Worm (Caenorhabditis elegans) whole organism, L4 larva: Measurements from ENCODE around the gene Y42G9A.3.

Source experiments
- Y48G9A.11 ChIP-seq: fragments of 200-800 bp; sonication (Bioruptor generic); IDR thresholded peaks from 2 replicates; pipeline ENCODE4 v1.3.6; 2022; ENCODE audit warnings: missing genetic modification reagents, missing genetic modification characterization, missing compliant biosample characterization
- Y75B8A.6 ChIP-seq: fragments of 200-800 bp; sonication (Bioruptor generic); IDR thresholded peaks from 2 replicates; pipeline ENCODE4 v1.3.6; 2022; ENCODE audit warnings: missing genetic modification reagents, missing genetic modification characterization, missing compliant biosample characterization
- aha-1 ChIP-seq: fragments of 150-350 bp; peaks from one replicate; lab custom pipeline; 2014; ENCODE audit warnings: missing biosample characterization, missing genetic modification characterization
- ama-1 ChIP-seq: fragments of 150-350 bp; optimal IDR thresholded peaks from 2 replicates; lab custom pipeline; 2014; ENCODE audit warnings: inconsistent platforms, mixed read lengths
- arid-1 ChIP-seq: fragments of 200-800 bp; sonication (Bioruptor generic); conservative IDR thresholded peaks from 2 replicates; pipeline ENCODE4 v1.3.6; 2022; ENCODE audit warnings: missing genetic modification reagents, missing genetic modification characterization, missing compliant biosample characterization
- ceh-28 ChIP-seq: fragments of 150-350 bp; optimal IDR thresholded peaks from 2 replicates; lab custom pipeline; 2014; ENCODE audit warnings: missing biosample characterization, missing genetic modification reagents, missing genetic modification characterization
- ceh-44 ChIP-seq: fragments of 200-800 bp; sonication (Bioruptor generic); IDR thresholded peaks from 2 replicates; pipeline ENCODE4 v1.3.6; 2022; ENCODE audit warnings: missing genetic modification reagents, missing genetic modification characterization, missing compliant biosample characterization
- ces-1 ChIP-seq: fragments of 150-350 bp; sonication (generic microtip); optimal IDR thresholded peaks from 4 replicates; lab custom pipeline; 2014; ENCODE audit warnings: missing biosample characterization, missing genetic modification reagents, missing genetic modification characterization
- daf-16 ChIP-seq, 3 experiments: sonication (generic microtip); optimal IDR thresholded peaks; 2 replicates each; lab custom pipeline; 2016 to 2017; ENCODE audit warnings: missing genetic modification characterization in 3 of 3, missing genetic modification reagents in 3 of 3, mild to moderate bottlenecking in 2 of 3, missing compliant biosample characterization in 2 of 3, missing biosample characterization in 1 of 3, moderate library complexity in 1 of 3
- dmd-6 ChIP-seq: fragments of 200-800 bp; sonication (Bioruptor generic); IDR thresholded peaks from 2 replicates; pipeline ENCODE4 v1.3.6; 2022; ENCODE audit warnings: missing genetic modification reagents, missing genetic modification characterization, missing compliant biosample characterization
- dve-1 ChIP-seq: sonication (generic microtip); optimal IDR thresholded peaks from 2 replicates; lab custom pipeline; 2017; ENCODE audit warnings: antibody characterized with exemption, mild to moderate bottlenecking, missing genetic modification characterization, missing compliant biosample characterization; ENCODE audit not compliant: insufficient read depth
- egl-43 ChIP-seq: fragments of 200-800 bp; sonication (Bioruptor generic); IDR thresholded peaks from 2 replicates; pipeline ENCODE4 v1.3.6; 2022; ENCODE audit warnings: missing genetic modification reagents, missing genetic modification characterization, missing compliant biosample characterization
- fos-1 ChIP-seq: fragments of 150-350 bp; optimal IDR thresholded peaks from 2 replicates; lab custom pipeline; 2014; ENCODE audit warnings: missing biosample characterization, missing genetic modification characterization
- hlh-11 ChIP-seq: fragments of 200-800 bp; sonication (Bioruptor generic); optimal IDR thresholded peaks from 2 replicates; lab custom pipeline; 2018; ENCODE audit warnings: mild to moderate bottlenecking, missing genetic modification characterization, missing compliant biosample characterization
- hlh-30 ChIP-seq: sonication (generic microtip); optimal IDR thresholded peaks from 2 replicates; lab custom pipeline; 2017; ENCODE audit warnings: antibody characterized with exemption, mild to moderate bottlenecking, missing genetic modification characterization, missing compliant biosample characterization; ENCODE audit not compliant: insufficient read depth
- hmg-1.1 ChIP-seq: fragments of 200-800 bp; sonication (Bioruptor generic); IDR thresholded peaks from 2 replicates; pipeline ENCODE4 v1.3.6; 2022; ENCODE audit warnings: missing genetic modification reagents, missing genetic modification characterization, missing compliant biosample characterization
- lim-7 ChIP-seq: fragments of 200-800 bp; sonication (Bioruptor generic); IDR thresholded peaks from 2 replicates; pipeline ENCODE4 v1.3.6; 2022; ENCODE audit warnings: missing genetic modification characterization, missing compliant biosample characterization
- lin-1 ChIP-seq: fragments of 200-800 bp; sonication (Bioruptor generic); IDR thresholded peaks from 2 replicates; pipeline ENCODE4 v1.3.6; 2022; ENCODE audit warnings: missing genetic modification reagents, missing genetic modification characterization, missing compliant biosample characterization
- lin-13 ChIP-seq: fragments of 150-350 bp; optimal IDR thresholded peaks from 2 replicates; lab custom pipeline; 2014; ENCODE audit warnings: missing biosample characterization, missing genetic modification reagents, missing genetic modification characterization
- lin-29 ChIP-seq: fragments of 200-800 bp; sonication (Bioruptor generic); IDR thresholded peaks from 2 replicates; pipeline ENCODE4 v1.3.6; 2022; ENCODE audit warnings: missing genetic modification reagents, missing genetic modification characterization, missing compliant biosample characterization
- lin-38 ChIP-seq: fragments of 200-800 bp; sonication (Bioruptor generic); IDR thresholded peaks from 2 replicates; pipeline ENCODE4 v1.3.6; 2022; ENCODE audit warnings: missing genetic modification reagents, missing genetic modification characterization, missing compliant biosample characterization
- lin-39 ChIP-seq: fragments of 150-350 bp; optimal IDR thresholded peaks from 2 replicates; lab custom pipeline; 2014; ENCODE audit warnings: missing biosample characterization, missing genetic modification reagents, missing genetic modification characterization
- madf-9 ChIP-seq: fragments of 200-800 bp; sonication (Bioruptor generic); conservative IDR thresholded peaks from 2 replicates; pipeline ENCODE4 v1.3.6; 2022; ENCODE audit warnings: missing genetic modification reagents, missing genetic modification characterization, missing compliant biosample characterization
- mdl-1 ChIP-seq, 2 experiments: fragments of 150-350 bp in 1 of 2; sonication (generic microtip) in 1 of 2; optimal IDR thresholded peaks; 2 replicates each; lab custom pipeline; 2014 to 2017; ENCODE audit warnings: missing biosample characterization in 2 of 2, missing genetic modification characterization in 2 of 2
- mes-2 ChIP-seq: sonication (generic microtip); optimal IDR thresholded peaks from 2 replicates; lab custom pipeline; 2016; ENCODE audit warnings: missing genotype, mild to moderate bottlenecking, missing genetic modification characterization, missing compliant biosample characterization; ENCODE audit not compliant: poor library complexity, severe bottlenecking
- mxl-3 ChIP-seq: fragments of 200-800 bp; sonication (Bioruptor generic); optimal IDR thresholded peaks from 2 replicates; lab custom pipeline; 2018; ENCODE audit warnings: mild to moderate bottlenecking, missing genetic modification characterization, missing compliant biosample characterization
- nhr-10 ChIP-seq: fragments of 150-350 bp; optimal IDR thresholded peaks from 2 replicates; lab custom pipeline; 2014; ENCODE audit warnings: missing biosample characterization, missing genetic modification characterization
- nhr-102 ChIP-seq: sonication (generic microtip); optimal IDR thresholded peaks from 2 replicates; lab custom pipeline; 2016; ENCODE audit warnings: mild to moderate bottlenecking, missing genetic modification characterization, moderate library complexity, missing compliant biosample characterization
- nhr-111 ChIP-seq: fragments of 200-800 bp; sonication (Bioruptor generic); optimal IDR thresholded peaks from 2 replicates; lab custom pipeline; 2018; ENCODE audit warnings: mild to moderate bottlenecking, missing genetic modification characterization, missing compliant biosample characterization
- nhr-28 ChIP-seq: fragments of 150-350 bp; optimal IDR thresholded peaks from 2 replicates; lab custom pipeline; 2014; ENCODE audit warnings: missing biosample characterization, missing genetic modification characterization
- nhr-42 ChIP-seq: fragments of 200-800 bp; sonication (Bioruptor generic); IDR thresholded peaks from 2 replicates; pipeline ENCODE4 v1.3.6; 2022; ENCODE audit warnings: missing genetic modification characterization, missing compliant biosample characterization
- nhr-48 ChIP-seq: sonication (generic microtip); optimal IDR thresholded peaks from 2 replicates; lab custom pipeline; 2016; ENCODE audit warnings: mild to moderate bottlenecking, missing genetic modification characterization, missing compliant biosample characterization
- nhr-77 ChIP-seq: fragments of 150-350 bp; optimal IDR thresholded peaks from 2 replicates; lab custom pipeline; 2014; ENCODE audit warnings: missing biosample characterization, missing genetic modification characterization
- php-3 ChIP-seq: fragments of 200-800 bp; sonication (Bioruptor generic); IDR thresholded peaks from 2 replicates; pipeline ENCODE4 v1.3.6; 2022; ENCODE audit warnings: missing genetic modification reagents, missing genetic modification characterization, missing compliant biosample characterization
- pqm-1 ChIP-seq: sonication (generic microtip); optimal IDR thresholded peaks from 2 replicates; lab custom pipeline; 2017; ENCODE audit warnings: missing biosample characterization, missing genetic modification characterization
- sdz-12 ChIP-seq: fragments of 200-800 bp; sonication (Bioruptor generic); optimal IDR thresholded peaks from 2 replicates; lab custom pipeline; 2018; ENCODE audit warnings: mild to moderate bottlenecking, missing genetic modification characterization, missing compliant biosample characterization
- spr-3 ChIP-seq: fragments of 200-800 bp; sonication (Bioruptor generic); optimal IDR thresholded peaks from 2 replicates; lab custom pipeline; 2018; ENCODE audit warnings: mild to moderate bottlenecking, missing genetic modification characterization, missing compliant biosample characterization
- tra-1 ChIP-seq: fragments of 200-800 bp; sonication (Bioruptor generic); IDR thresholded peaks from 2 replicates; pipeline ENCODE4 v1.3.6; 2022; ENCODE audit warnings: missing genetic modification reagents, missing genetic modification characterization, missing compliant biosample characterization
- unc-39 ChIP-seq: sonication (generic microtip); optimal IDR thresholded peaks from 2 replicates; lab custom pipeline; 2017; ENCODE audit warnings: missing biosample characterization, missing genetic modification characterization
- unc-62 ChIP-seq, 3 experiments: fragments of 150-350 bp in 1 of 3; sonication (generic microtip); optimal IDR thresholded peaks in 2 of 3; peaks in 1 of 3; 1 replicate in 1 of 3; 2 replicates in 2 of 3; lab custom pipeline; 2014 to 2017; ENCODE audit warnings: missing biosample characterization in 3 of 3, missing genetic modification characterization in 3 of 3, missing genetic modification reagents in 3 of 3, missing genotype in 1 of 3

Gene Y42G9A.3

DNA sequence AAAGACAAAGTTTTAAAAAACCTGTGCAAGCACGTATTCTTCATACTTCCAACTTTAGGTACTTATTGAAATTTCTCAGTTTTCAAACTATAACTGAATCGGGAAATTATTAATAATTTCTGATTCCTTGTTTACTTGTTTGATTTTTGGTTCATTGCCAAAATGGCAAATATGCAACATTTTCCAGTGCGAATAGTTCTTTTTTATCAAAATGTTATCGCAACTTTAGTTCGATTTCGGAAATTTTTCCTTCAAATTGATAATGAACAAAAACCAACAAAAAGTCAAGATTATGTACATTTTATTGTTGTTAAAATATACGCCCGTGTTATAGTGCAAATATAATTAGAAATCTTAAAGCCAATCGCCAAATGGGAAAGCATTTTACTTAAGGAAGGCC lies 31.6 kb downstream of the Y42G9A.3 start:
- TF ChIP-seq pqm-1 (tag; lab: Kevin White, UChicago) (peak; percentile 3), daf-16 (GFP tag; optimal IDR thresholded peaks at IDR 0.05; lab: Kevin White, UChicago) (no peak), daf-16 (tag; optimal IDR thresholded peaks at IDR 0.05; lab: Kevin White, UChicago) (peak; percentile 10), Y48G9A.11 (GFP tag; lab: Robert Waterston, UW) (no peak)
- TF ChIP-seq, all 104 proteins: peak for 2

DNA sequence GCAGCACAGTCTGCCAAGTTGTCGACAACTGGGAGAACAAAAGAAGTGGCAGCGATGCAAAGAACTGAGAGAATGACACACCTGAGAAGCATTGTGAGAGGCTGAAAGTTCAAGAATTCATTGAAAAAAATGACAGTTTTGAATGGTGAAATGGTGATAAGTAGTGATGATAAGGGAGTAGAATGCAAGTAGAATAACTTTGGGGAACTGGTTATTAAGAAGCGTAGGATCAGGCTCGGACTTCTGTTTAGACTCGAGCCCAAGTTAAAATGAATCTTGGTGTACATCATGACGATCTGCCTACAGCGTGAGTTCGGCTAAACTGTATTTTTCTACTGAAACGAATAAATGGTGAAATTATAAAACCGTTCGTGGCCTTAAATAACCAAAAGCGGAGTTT lies 32.5 kb downstream of the Y42G9A.3 start, which contains the start of gene F42A10.7:
Gene F42A10.7, minus strand, starts transcription at position 101 of the 400 bp plus-strand sequence.
- TF ChIP-seq aha-1 (tag; lab: Kevin White, UChicago), result peak; percentile 81
- no peak for TF ChIP-seq nhr-10 (tag; lab: Kevin White, UChicago)

DNA sequence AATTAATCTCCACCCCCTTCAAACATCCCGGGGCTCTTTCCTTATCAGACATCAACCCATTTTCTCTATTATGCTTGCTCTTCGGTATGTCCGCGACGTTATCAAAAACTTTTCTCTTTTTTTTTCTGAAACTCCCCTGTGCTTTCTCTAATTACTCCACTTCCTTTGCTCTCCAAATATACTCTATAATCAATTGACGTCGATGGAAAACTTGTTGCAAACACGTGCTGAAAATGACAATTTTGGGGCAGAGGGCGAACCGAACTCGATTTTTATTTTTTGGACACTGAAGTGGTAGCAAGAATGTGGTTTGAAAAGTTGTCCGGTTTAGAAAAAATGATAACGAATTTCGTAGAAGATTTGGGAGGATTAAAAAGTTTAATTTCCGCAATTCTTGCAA lies 33.0 kb downstream of the Y42G9A.3 start:
- TF ChIP-seq unc-39 (tag; lab: Kevin White, UChicago), result no peak
- TF ChIP-seq daf-16 (GFP tag; optimal IDR thresholded peaks at IDR 0.05; lab: Kevin White, UChicago), result peak in 1 of 2 experiments; percentile 29
- TF ChIP-seq daf-16 (tag; optimal IDR thresholded peaks at IDR 0.05; lab: Kevin White, UChicago), result peak; percentile 56
- peak; percentile 4 for TF ChIP-seq nhr-102 (tag; lab: Kevin White, UChicago)
- TF ChIP-seq lin-38 (GFP tag; lab: Robert Waterston, UW), result no peak
- TF ChIP-seq ceh-44 (GFP tag; lab: Robert Waterston, UW), result no peak
- TF ChIP-seq arid-1 (GFP tag; lab: Robert Waterston, UW), result no peak
- peak; percentile 94 for TF ChIP-seq dmd-6
- TF ChIP-seq mdl-1 (tag; optimal IDR thresholded peaks at IDR 0.05; lab: Kevin White, UChicago), result peak in 1 of 2 experiments; percentile 78
- 0 out of 2 replicates have a peak, but pooled peaks have one; percentile 13 for TF ChIP-seq php-3 (GFP tag; lab: Robert Waterston, UW)
- peak; percentile 73; the same call in 1 of the 2 replicates for TF ChIP-seq tra-1 (GFP tag; lab: Robert Waterston, UW)
- TF ChIP-seq nhr-77, result peak; percentile 82
- peak; percentile 82 for TF ChIP-seq nhr-48 (tag; lab: Kevin White, UChicago)
- TF ChIP-seq mxl-3 (GFP tag; lab: Kevin White, UChicago), result peak; percentile 77
- TF ChIP-seq lin-1 (GFP tag; lab: Robert Waterston, UW), result peak; percentile 79; the same call in 1 of the 2 replicates
- no peak for TF ChIP-seq ceh-28 (tag; lab: Kevin White, UChicago)
- TF ChIP-seq nhr-28 (tag; lab: Kevin White, UChicago), result peak; percentile 76
- peak; percentile 84 for TF ChIP-seq hlh-11
- TF ChIP-seq dve-1 (tag; lab: Kevin White, UChicago), result peak; percentile 70
- peak; percentile 92 for TF ChIP-seq pqm-1 (tag; lab: Kevin White, UChicago)
- peak; percentile 18 for TF ChIP-seq hlh-30 (tag; lab: Kevin White, UChicago)
- no peak for TF ChIP-seq nhr-42 (GFP tag; lab: Robert Waterston, UW)
- peak; percentile 50 for TF ChIP-seq fos-1 (tag; lab: Kevin White, UChicago)
- peak in 1 of 2 experiments; percentile 37 for TF ChIP-seq unc-62 (GFP tag; optimal IDR thresholded peaks at IDR 0.05 in 1 of 2; lab: Kevin White, UChicago)
- no peak for TF ChIP-seq unc-62 (tag; optimal IDR thresholded peaks at IDR 0.05; lab: Kevin White, UChicago)
- TF ChIP-seq, all 104 proteins: peak for 17

DNA sequence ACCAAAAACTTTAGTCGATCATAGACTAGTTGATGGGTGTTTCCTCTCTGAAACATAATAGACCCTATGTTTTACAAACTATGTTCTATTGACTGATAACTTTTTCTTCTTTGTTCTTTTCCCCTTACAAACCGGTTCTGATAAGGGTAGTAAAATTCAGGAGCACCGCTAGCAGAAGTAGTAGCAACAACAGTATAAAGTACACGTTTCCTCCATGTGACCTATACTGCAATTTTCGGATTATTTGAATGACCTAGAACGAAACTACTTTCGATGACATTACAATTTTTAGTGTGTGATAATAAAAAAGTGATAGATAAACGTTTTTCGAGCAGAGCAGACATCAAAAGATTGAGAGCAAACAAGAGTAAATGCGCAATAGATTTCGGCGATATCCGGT lies 34.2 kb downstream of the Y42G9A.3 start:
- TF ChIP-seq lin-1 (GFP tag; lab: Robert Waterston, UW), result peak; percentile 48; the same call in 1 of the 2 replicates
- no peak for TF ChIP-seq spr-3 (GFP tag; lab: Kevin White, UChicago)
- no peak for TF ChIP-seq sdz-12 (GFP tag; lab: Kevin White, UChicago)
- TF ChIP-seq ama-1 (lab: Kevin White, UChicago), result no peak
- TF ChIP-seq egl-43 (GFP tag; lab: Robert Waterston, UW), result no peak
- TF ChIP-seq nhr-48 (tag; lab: Kevin White, UChicago), result peak; percentile 35
- no peak for TF ChIP-seq lin-13 (GFP tag; lab: Kevin White, UChicago)
- peak; percentile 82 for TF ChIP-seq php-3 (GFP tag; lab: Robert Waterston, UW)
- TF ChIP-seq nhr-102 (tag; lab: Kevin White, UChicago), result no peak
- TF ChIP-seq daf-16 (GFP tag; optimal IDR thresholded peaks at IDR 0.05; lab: Kevin White, UChicago), result no peak
- TF ChIP-seq daf-16 (tag; optimal IDR thresholded peaks at IDR 0.05; lab: Kevin White, UChicago), result peak; percentile 72
- TF ChIP-seq lim-7 (GFP tag; lab: Robert Waterston, UW), result no peak
- no peak for TF ChIP-seq mes-2
- TF ChIP-seq pqm-1 (tag; lab: Kevin White, UChicago), result peak; percentile 67
- no peak for TF ChIP-seq madf-9 (GFP tag; lab: Robert Waterston, UW)
- no peak for TF ChIP-seq Y75B8A.6 (GFP tag; lab: Robert Waterston, UW)
- TF ChIP-seq dmd-6, result peak; percentile 78
- TF ChIP-seq tra-1 (GFP tag; lab: Robert Waterston, UW), result 0 out of 2 replicates have a peak, but pooled peaks have one; percentile 20
- TF ChIP-seq unc-39 (tag; lab: Kevin White, UChicago), result no peak
- no peak for TF ChIP-seq nhr-111
- TF ChIP-seq lin-29, result no peak
- TF ChIP-seq mxl-3 (GFP tag; lab: Kevin White, UChicago), result peak; percentile 4
- TF ChIP-seq hmg-1.1 (GFP tag; lab: Robert Waterston, UW), result no peak
- no peak for TF ChIP-seq ces-1
- peak; percentile 5 for TF ChIP-seq hlh-30 (tag; lab: Kevin White, UChicago)
- no peak for TF ChIP-seq lin-39 (tag; lab: Kevin White, UChicago)
- TF ChIP-seq mdl-1 (tag; optimal IDR thresholded peaks at IDR 0.05; lab: Kevin White, UChicago), result peak in 1 of 2 experiments; percentile 64
- no peak for TF ChIP-seq ceh-44 (GFP tag; lab: Robert Waterston, UW)
